Worm (Caenorhabditis elegans): Measurements from ENCODE around the gene F46B6.4.

Gene F46B6.4

DNA sequence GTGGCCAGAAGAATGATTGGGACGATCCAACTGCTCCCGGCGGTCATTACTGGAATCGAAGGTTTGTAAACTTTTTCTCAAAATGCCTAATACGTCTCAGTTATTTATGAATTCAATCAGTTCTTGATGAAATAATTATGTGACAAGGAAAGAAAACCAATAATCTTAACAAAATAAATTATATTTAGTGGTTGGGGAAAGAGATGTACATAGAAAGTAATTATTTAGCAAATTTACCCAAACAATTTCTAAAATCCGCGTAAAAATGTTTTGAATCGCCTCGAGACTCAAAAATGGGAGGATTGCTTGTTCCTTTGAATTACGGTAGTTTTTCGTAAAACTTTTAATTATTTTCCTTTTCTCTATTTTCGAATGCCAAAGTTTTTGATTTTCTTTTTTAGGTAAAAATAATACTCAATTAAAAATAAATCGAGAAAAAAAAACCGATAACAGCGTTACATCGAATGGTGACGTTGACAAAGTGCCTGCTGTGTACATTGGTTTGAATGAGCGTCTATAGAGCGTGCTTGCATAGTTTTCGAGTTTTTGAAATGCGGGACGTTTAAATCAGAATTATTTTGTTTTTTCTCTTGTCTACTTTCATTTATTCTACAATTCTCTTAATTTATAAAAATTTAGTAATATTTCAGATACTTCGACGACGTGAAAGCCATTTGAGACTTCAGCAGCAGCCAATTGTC, 49.7 kb downstream of the F46B6.4 start, which contains the start of the genes aagr-3 and drap-1 (continued):
- TF ChIP-seq vab-7 (GFP tag; IDR thresholded peaks at IDR 0.05) (no peak), ctbp-1 (GFP tag; IDR thresholded peaks at IDR 0.05) (0 out of 2 replicates have a peak, but pooled peaks have one; percentile 34), zip-2 (tag; optimal IDR thresholded peaks at IDR 0.05) (no peak), unc-39 (tag; optimal IDR thresholded peaks at IDR 0.05) (no peak), php-3 (GFP tag; IDR thresholded peaks at IDR 0.05) (no peak), lin-38 (GFP tag; IDR thresholded peaks at IDR 0.05) (peak; percentile 78), daf-16 (GFP tag; optimal IDR thresholded peaks at IDR 0.05) (no peak), daf-16 (tag; optimal IDR thresholded peaks at IDR 0.05) (peak; percentile 82), ces-1 (GFP tag; optimal IDR thresholded peaks at IDR 0.05) (no peak), madf-5 (GFP tag; IDR thresholded peaks at IDR 0.05) (no peak), nhr-48 (tag; optimal IDR thresholded peaks at IDR 0.05) (no peak), zag-1 (tag; optimal IDR thresholded peaks at IDR 0.05) (no peak), hlh-30 (tag; optimal IDR thresholded peaks at IDR 0.05; ENCODE audit: insufficient read depth) (peak; percentile 74), nhr-76 (tag; optimal IDR thresholded peaks at IDR 0.05) (no peak), sdz-12 (GFP tag; optimal IDR thresholded peaks at IDR 0.05) (no peak), mdt-29 (GFP tag; IDR thresholded peaks at IDR 0.05) (no peak), Y48G9A.11 (GFP tag; IDR thresholded peaks at IDR 0.05) (no peak), D1046.2 (GFP tag; IDR thresholded peaks at IDR 0.05) (no peak), hif-1 (tag; optimal IDR thresholded peaks at IDR 0.05) (peak in 1 of 2 experiments; percentile 40), zip-11 (GFP tag; IDR thresholded peaks at IDR 0.05) (no peak), nhr-41 (GFP tag; IDR thresholded peaks at IDR 0.05) (no peak), lir-3 (tag; optimal IDR thresholded peaks at IDR 0.05) (no peak), T20F7.1 (GFP tag; optimal IDR thresholded peaks at IDR 0.05) (peak; percentile 63), daf-12 (tag; optimal IDR thresholded peaks at IDR 0.05) (no peak), mep-1 (tag; optimal IDR thresholded peaks at IDR 0.05) (peak; percentile 77), ceh-62 (tag; optimal IDR thresholded peaks at IDR 0.05) (no peak), pqm-1 (tag; optimal IDR thresholded peaks at IDR 0.05) (peak; percentile 27), nhr-111 (GFP tag; optimal IDR thresholded peaks at IDR 0.05) (no peak), mes-2 (tag; optimal IDR thresholded peaks at IDR 0.05; ENCODE audit: poor library complexity, severe bottlenecking) (peak; percentile 67), dmd-9 (GFP tag; IDR thresholded peaks at IDR 0.05) (no peak), ceh-20 (GFP tag; IDR thresholded peaks at IDR 0.05) (no peak), R02D3.7 (tag; optimal IDR thresholded peaks at IDR 0.05) (no peak), tag-97 (GFP tag; IDR thresholded peaks at IDR 0.05) (no peak), hmg-1.1 (GFP tag; IDR thresholded peaks at IDR 0.05) (peak; percentile 39; the same call in 1 of the 2 replicates), daf-8 (GFP tag; IDR thresholded peaks at IDR 0.05) (no peak), F26F4.8 (GFP tag; conservative IDR thresholded peaks at IDR 0.05) (no peak), jun-1 (tag; optimal IDR thresholded peaks at IDR 0.05) (no peak), nhr-102 (tag; optimal IDR thresholded peaks at IDR 0.05) (peak; percentile 10), skn-1 (tag; optimal IDR thresholded peaks at IDR 0.05) (no peak), dmd-6 (GFP tag; IDR thresholded peaks at IDR 0.05) (peak; percentile 40; the same call in 1 of the 2 replicates), dve-1 (tag; optimal IDR thresholded peaks at IDR 0.05; ENCODE audit: insufficient read depth) (peak; percentile 65), saeg-2 (GFP tag; IDR thresholded peaks at IDR 0.05) (no peak), duxl-1 (tag; optimal IDR thresholded peaks at IDR 0.05; ENCODE audit: poor library complexity) (no peak), lin-1 (GFP tag; IDR thresholded peaks at IDR 0.05) (no peak), zfp-3 (GFP tag; conservative IDR thresholded peaks at IDR 0.05) (no peak), pha-4 (GFP tag; IDR thresholded peaks at IDR 0.05) (no peak), pha-4 (tag; optimal IDR thresholded peaks at IDR 0.05) (peak; percentile 67), Y5F2A.4 (GFP tag; optimal IDR thresholded peaks at IDR 0.05) (no peak), lin-15B (tag; optimal IDR thresholded peaks at IDR 0.05) (no peak), nhr-25 (tag; optimal IDR thresholded peaks at IDR 0.05; ENCODE audit: borderline replicate concordance, insufficient read depth) (no peak)
